Worm (Caenorhabditis elegans): ENCODE measurements around the gene sre-16.

The sre-16 gene

ce11 chrIV:12192104-12192763 lies 43.7 kb downstream of the sre-16 start:
- peak in 1 of 2 experiments; percentile 98 for TF ChIP-seq unc-62 (GFP tag; optimal IDR thresholded peaks at IDR 0.05 in 1 of 2)
- no peak for TF ChIP-seq unc-62 (tag; optimal IDR thresholded peaks at IDR 0.05)
- TF ChIP-seq daf-19 (GFP tag; conservative IDR thresholded peaks at IDR 0.05), result no peak
- peak; percentile 25 for TF ChIP-seq aha-1 (tag)

Measured in whole organism, L4 larva.